Worm (Caenorhabditis elegans): Measurements from ENCODE around the gene clec-5.

Gene clec-5

ce11 chrIII:4899035-4899578 is 15.7 kb upstream of the clec-5 start, which contains the start of gene nhl-2:
nhl-2 (minus strand) TSS chrIII:4899085.
- no peak for TF ChIP-seq nhr-71 (tag; optimal IDR thresholded peaks at IDR 0.05)
- TF ChIP-seq egl-27 (tag; optimal IDR thresholded peaks at IDR 0.05): no peak
- TF ChIP-seq nhr-85 (tag): peak; percentile 41
- TF ChIP-seq lin-35 (GFP tag; optimal IDR thresholded peaks at IDR 0.05): peak in 1 of 2 experiments; percentile 5
- no peak for TF ChIP-seq efl-1 (optimal IDR thresholded peaks at IDR 0.05)
- peak in 1 of 2 experiments; percentile 84 for TF ChIP-seq efl-1 (GFP tag; optimal IDR thresholded peaks at IDR 0.05 in 1 of 2)

- no peak for TF ChIP-seq hlh-17 (GFP tag; optimal IDR thresholded peaks at IDR 0.05; ENCODE audit: borderline replicate concordance)
- TF ChIP-seq tbx-2 (tag; optimal IDR thresholded peaks at IDR 0.05): no peak
- no peak for TF ChIP-seq aha-1 (tag; optimal IDR thresholded peaks at IDR 0.05)
- no peak for TF ChIP-seq nhr-71 (tag; optimal IDR thresholded peaks at IDR 0.05)
- peak; percentile 33 for TF ChIP-seq aly-2 (tag; optimal IDR thresholded peaks at IDR 0.05)
- TF ChIP-seq lin-39 (tag; optimal IDR thresholded peaks at IDR 0.05): no peak
- TF ChIP-seq dsc-1 (tag; optimal IDR thresholded peaks at IDR 0.05): no peak
- no peak for TF ChIP-seq sptf-1 (tag; optimal IDR thresholded peaks at IDR 0.05)
- TF ChIP-seq nhr-84 (tag; optimal IDR thresholded peaks at IDR 0.05): no peak
- no peak for TF ChIP-seq efl-1 (optimal IDR thresholded peaks at IDR 0.05)
- TF ChIP-seq efl-1 (GFP tag; optimal IDR thresholded peaks at IDR 0.05 in 1 of 2): peak in 1 of 2 experiments; percentile 83
- TF ChIP-seq nhr-77 (tag; optimal IDR thresholded peaks at IDR 0.05): no peak
Measured at ce11 chrIII:4895313-4895712, 11.9 kb upstream of the clec-5 start.

DNA sequence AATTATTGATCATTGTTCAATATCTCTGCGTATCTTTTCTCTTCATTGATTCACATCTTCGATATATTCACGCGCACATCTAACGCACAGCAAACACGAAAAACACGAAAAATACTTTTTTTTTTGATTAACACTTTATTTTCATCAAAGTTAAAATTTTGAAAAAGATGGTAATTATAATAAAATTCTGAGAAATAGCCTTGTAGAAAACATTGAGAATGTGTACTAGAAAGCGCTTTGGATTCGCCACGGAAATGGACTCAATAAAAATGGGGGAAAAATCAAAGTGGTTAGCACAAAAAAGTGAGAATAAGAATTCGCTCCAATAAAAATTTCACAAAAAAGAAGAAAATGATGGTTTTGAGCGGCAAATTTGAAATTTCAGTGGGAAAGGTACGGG is 10.1 kb upstream of the clec-5 start, which contains the start of gene F26F4.6:
F26F4.6 (minus strand) TSS at position 101 of the 400 bp plus-strand sequence.
- TF ChIP-seq lin-35 (GFP tag; optimal IDR thresholded peaks at IDR 0.05) (peak in 1 of 2 experiments; percentile 15), xbp-1 (tag; optimal IDR thresholded peaks at IDR 0.05) (no peak), nhr-28 (tag; optimal IDR thresholded peaks at IDR 0.05) (no peak), zip-4 (GFP tag; optimal IDR thresholded peaks at IDR 0.05) (no peak), skn-1 (tag; optimal IDR thresholded peaks at IDR 0.05) (no peak), aly-2 (tag; optimal IDR thresholded peaks at IDR 0.05) (peak; percentile 18), grh-1 (GFP tag; IDR thresholded peaks at IDR 0.05) (no peak), nhr-237 (tag; optimal IDR thresholded peaks at IDR 0.05) (no peak)

DNA sequence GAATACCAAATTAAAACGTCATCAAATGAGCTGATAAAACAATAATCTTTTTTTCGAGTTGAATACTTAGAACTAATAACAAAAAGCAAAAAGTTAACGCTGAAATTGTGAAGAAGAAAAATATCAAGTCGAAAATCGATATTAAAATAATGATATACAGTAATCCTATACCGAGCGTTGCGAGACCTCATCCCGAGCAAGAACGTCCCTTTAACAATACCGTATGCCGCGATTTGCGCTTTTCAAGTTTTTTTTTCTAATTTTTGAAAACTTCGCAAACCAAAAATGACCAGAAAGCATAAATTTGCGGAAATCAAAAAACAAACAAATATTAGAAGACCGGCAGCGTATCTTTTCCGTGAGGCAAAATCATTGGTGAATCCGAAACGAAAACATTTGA is 7.6 kb upstream of the clec-5 start, which contains the start of gene F26F4.5:
F26F4.5 (minus strand) TSS at position 256 of the 400 bp plus-strand sequence.
- TF ChIP-seq lin-13 (GFP tag; optimal IDR thresholded peaks at IDR 0.05) (no peak), zip-4 (GFP tag; optimal IDR thresholded peaks at IDR 0.05) (no peak), ceh-90 (tag; optimal IDR thresholded peaks at IDR 0.05) (no peak), zag-1 (tag; optimal IDR thresholded peaks at IDR 0.05) (no peak), ceh-8 (GFP tag; optimal IDR thresholded peaks at IDR 0.05) (no peak), nhr-28 (tag; optimal IDR thresholded peaks at IDR 0.05) (no peak), elt-3 (tag; optimal IDR thresholded peaks at IDR 0.05) (no peak), mep-1 (tag; optimal IDR thresholded peaks at IDR 0.05) (no peak), nhr-85 (tag) (no peak), fkh-8 (tag; optimal IDR thresholded peaks at IDR 0.05) (no peak), nhr-11 (tag; optimal IDR thresholded peaks at IDR 0.05) (no peak), nhr-237 (tag; optimal IDR thresholded peaks at IDR 0.05) (no peak)

DNA sequence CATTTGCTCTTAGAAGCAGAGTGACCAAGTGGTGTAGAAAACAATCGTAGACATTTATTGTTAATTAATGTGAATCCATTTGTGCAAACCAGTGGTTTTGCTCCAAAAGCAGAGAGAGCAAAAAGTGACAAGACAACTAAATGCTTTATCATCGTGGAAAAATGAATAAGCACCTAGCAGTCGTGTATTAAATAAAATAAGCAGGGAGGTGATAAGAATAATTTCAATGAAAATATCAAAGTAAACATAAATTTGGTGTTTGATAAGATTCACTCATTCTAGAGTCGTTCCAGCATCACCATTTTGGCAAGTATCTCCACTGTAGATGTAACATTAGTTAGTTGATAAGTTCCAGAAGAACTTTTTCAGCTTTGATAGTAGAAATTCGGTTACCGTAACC is 3.9 kb upstream of the clec-5 start, which contains the start of gene clec-6:
clec-6 (minus strand) TSS at position 154 of the 400 bp plus-strand sequence.
- TF ChIP-seq elt-2 (tag; optimal IDR thresholded peaks at IDR 0.05) (peak; percentile 51), pqm-1 (tag; optimal IDR thresholded peaks at IDR 0.05) (no peak)

DNA sequence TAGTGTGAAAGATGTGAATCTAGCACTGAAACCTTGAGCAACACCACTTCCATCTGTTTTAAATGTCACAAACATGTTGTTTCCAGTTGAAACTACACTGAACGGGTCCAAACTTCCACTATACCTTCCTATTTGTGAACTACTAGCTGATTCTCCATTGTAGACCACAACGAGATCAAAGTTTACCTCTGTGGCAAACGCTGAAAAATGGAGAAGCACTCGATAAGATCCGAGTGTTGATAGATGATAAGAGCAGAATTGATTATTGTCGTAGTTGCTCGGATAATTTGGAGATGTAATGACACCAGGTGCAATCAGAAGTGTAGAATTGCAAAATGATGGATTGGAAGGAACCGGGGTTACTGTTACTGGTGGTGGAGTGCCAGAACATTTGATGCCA is 1.5 kb downstream of the clec-5 start:
- TF ChIP-seq pqm-1 (tag; optimal IDR thresholded peaks at IDR 0.05) (no peak), ama-1 (optimal IDR thresholded peaks at IDR 0.05) (no peak), grh-1 (GFP tag; IDR thresholded peaks at IDR 0.05) (no peak), unc-62 (GFP tag; optimal IDR thresholded peaks at IDR 0.05) (no peak), mdl-1 (tag; optimal IDR thresholded peaks at IDR 0.05) (no peak), tlp-1 (tag; optimal IDR thresholded peaks at IDR 0.05) (no peak), elt-2 (tag; optimal IDR thresholded peaks at IDR 0.05) (peak; percentile 55), lin-14 (GFP tag; optimal IDR thresholded peaks at IDR 0.05) (no peak), hlh-4 (tag; optimal IDR thresholded peaks at IDR 0.05) (no peak), ceh-82 (tag; optimal IDR thresholded peaks at IDR 0.05) (no peak), nhr-47 (tag; optimal IDR thresholded peaks at IDR 0.05) (no peak), ztf-4 (tag; optimal IDR thresholded peaks at IDR 0.05) (no peak), efl-1 (optimal IDR thresholded peaks at IDR 0.05) (no peak), efl-1 (GFP tag; optimal IDR thresholded peaks at IDR 0.05 in 1 of 2) (peak in 1 of 2 experiments; percentile 70), swsn-7 (tag; optimal IDR thresholded peaks at IDR 0.05) (no peak)

All from whole organism, L1 larva.